Fruit fly (Drosophila melanogaster) whole organism, embryonic: ENCODE data around the gene upd1.
A peak's percentile ranks its signal among the peaks of the same experiment; 100 is the strongest.

Experiments
- Ada2b ChIP-seq: fragments of 200-800 bp; sonication (Bioruptor generic); IDR thresholded peaks from 2 replicates; pipeline ENCODE4 v1.3.6; 2022; ENCODE audit warnings: missing biosample characterization, missing genetic modification characterization
- Atf3 ChIP-seq: fragments of 200-800 bp; sonication (Bioruptor generic); optimal IDR thresholded peaks from 3 replicates; lab custom pipeline; 2016; ENCODE audit warnings: missing biosample characterization, missing genetic modification characterization
- Bteb2 ChIP-seq: fragments of 200-800 bp; sonication (Bioruptor generic); optimal IDR thresholded peaks from 2 replicates; lab custom pipeline; 2016; ENCODE audit warnings: missing biosample characterization, missing genetic modification characterization
- CG10274 ChIP-seq: fragments of 200-800 bp; sonication (Bioruptor generic); optimal IDR thresholded peaks from 3 replicates; lab custom pipeline; 2017; ENCODE audit warnings: missing biosample characterization, mild to moderate bottlenecking, missing genetic modification characterization
- CG10431 ChIP-seq: fragments of 200-800 bp; sonication (Bioruptor generic); optimal IDR thresholded peaks from 3 replicates; lab custom pipeline; 2018; ENCODE audit warnings: missing biosample characterization, mild to moderate bottlenecking, missing genetic modification characterization
- CG11247 ChIP-seq: fragments of 200-800 bp; sonication (Bioruptor generic); IDR thresholded peaks from 2 replicates; pipeline ENCODE4 v1.3.6; 2022; ENCODE audit warnings: missing biosample characterization, missing genetic modification characterization
- CG14860 ChIP-seq: fragments of 200-800 bp; sonication (Bioruptor generic); IDR thresholded peaks from 3 replicates; pipeline ENCODE4 v1.3.6; 2022; ENCODE audit warnings: missing biosample characterization, missing genetic modification characterization; ENCODE audit not compliant: partially characterized antibody
- CG15269 ChIP-seq: fragments of 200-800 bp; sonication (Bioruptor generic); optimal IDR thresholded peaks from 2 replicates; lab custom pipeline; 2018; ENCODE audit warnings: missing biosample characterization, mild to moderate bottlenecking, missing genetic modification characterization, moderate library complexity
- CG15479 ChIP-seq: fragments of 200-800 bp; sonication (Bioruptor generic); optimal IDR thresholded peaks from 3 replicates; lab custom pipeline; 2019; ENCODE audit warnings: missing biosample characterization, mild to moderate bottlenecking, missing genetic modification characterization, moderate library complexity
- CG15514 ChIP-seq: fragments of 200-800 bp; sonication (Bioruptor generic); optimal IDR thresholded peaks from 3 replicates; lab custom pipeline; 2017; ENCODE audit warnings: missing biosample characterization, missing genetic modification characterization, mild to moderate bottlenecking, moderate library complexity, missing genetic modification reagents
- CG15696 ChIP-seq: fragments of 200-800 bp; sonication (Bioruptor generic); optimal IDR thresholded peaks from 2 replicates; lab custom pipeline; 2019; ENCODE audit warnings: missing biosample characterization, mild to moderate bottlenecking, missing genetic modification characterization, moderate library complexity
- CG1602 ChIP-seq: fragments of 200-800 bp; sonication (Bioruptor generic); optimal IDR thresholded peaks from 3 replicates; lab custom pipeline; 2016; ENCODE audit warnings: missing biosample characterization, missing genetic modification characterization
- CG18011 ChIP-seq: fragments of 200-800 bp; sonication (Bioruptor generic); optimal IDR thresholded peaks from 2 replicates; lab custom pipeline; 2017; ENCODE audit warnings: missing biosample characterization, missing genetic modification characterization, mild to moderate bottlenecking, moderate library complexity, missing genotype
- CG1832 ChIP-seq: fragments of 200-800 bp; sonication (Bioruptor generic); optimal IDR thresholded peaks from 2 replicates; lab custom pipeline; 2017; ENCODE audit warnings: missing biosample characterization, mild to moderate bottlenecking, missing genetic modification characterization, inconsistent platforms
- CG2202 ChIP-seq: fragments of 200-800 bp; sonication (Bioruptor generic); optimal IDR thresholded peaks from 2 replicates; lab custom pipeline; 2018; ENCODE audit warnings: missing biosample characterization, mild to moderate bottlenecking, missing genetic modification characterization
- CG32767 ChIP-seq: fragments of 200-800 bp; sonication (Bioruptor generic); IDR thresholded peaks from 2 replicates; pipeline ENCODE4 v1.3.6; 2022; ENCODE audit warnings: missing biosample characterization, missing genetic modification characterization
- CG4360 ChIP-seq: fragments of 200-800 bp; sonication (Bioruptor generic); IDR thresholded peaks from 2 replicates; pipeline ENCODE4 v1.3.6; 2022; ENCODE audit warnings: missing biosample characterization, missing genetic modification characterization
- CG6791 ChIP-seq: fragments of 200-800 bp; sonication (Bioruptor generic); IDR thresholded peaks from 3 replicates; pipeline ENCODE4 v1.3.6; 2022; ENCODE audit warnings: missing biosample characterization, missing genetic modification characterization; ENCODE audit not compliant: partially characterized antibody
- CG8281 ChIP-seq: fragments of 200-800 bp; sonication (Bioruptor generic); optimal IDR thresholded peaks from 2 replicates; lab custom pipeline; 2018; ENCODE audit warnings: missing biosample characterization, mild to moderate bottlenecking, missing genetic modification characterization, moderate library complexity
- CG9817 ChIP-seq: fragments of 200-800 bp; sonication (Bioruptor generic); optimal IDR thresholded peaks from 2 replicates; lab custom pipeline; 2018; ENCODE audit warnings: missing biosample characterization, mild to moderate bottlenecking, missing genetic modification characterization, moderate library complexity
- Dip3 ChIP-seq: fragments of 200-800 bp; sonication (Bioruptor generic); optimal IDR thresholded peaks from 3 replicates; lab custom pipeline; 2016; ENCODE audit warnings: missing biosample characterization, missing genetic modification characterization
- E2f2 ChIP-seq: fragments of 200-800 bp; sonication (Bioruptor generic); IDR thresholded peaks from 2 replicates; pipeline ENCODE4 v1.3.6; 2022; ENCODE audit warnings: missing biosample characterization, missing genetic modification characterization
- Ets65A ChIP-seq: fragments of 200-800 bp; sonication (Bioruptor generic); peaks from one replicate; lab custom pipeline; 2016; ENCODE audit warnings: missing biosample characterization, missing genetic modification characterization
- Ets97D ChIP-seq: fragments of 200-800 bp; sonication (Bioruptor generic); optimal IDR thresholded peaks from 3 replicates; lab custom pipeline; 2016; ENCODE audit warnings: missing biosample characterization, missing genetic modification characterization
- HHEX ChIP-seq: fragments of 200-800 bp; sonication (Bioruptor generic); optimal IDR thresholded peaks from 3 replicates; lab custom pipeline; 2017; ENCODE audit warnings: missing biosample characterization, mild to moderate bottlenecking, missing genetic modification characterization, missing genetic modification reagents
- Kr ChIP-seq: fragments of 200-800 bp; sonication (Bioruptor generic); optimal IDR thresholded peaks from 2 replicates; lab custom pipeline; 2017; ENCODE audit warnings: missing biosample characterization, mild to moderate bottlenecking, missing genetic modification characterization
- Mad ChIP-seq: fragments of 200-800 bp; sonication (Bioruptor generic); optimal IDR thresholded peaks from 2 replicates; lab custom pipeline; 2016; ENCODE audit warnings: missing biosample characterization, missing genetic modification characterization
- Nf-YC ChIP-seq: fragments of 200-800 bp; optimal IDR thresholded peaks from 3 replicates; lab custom pipeline; 2019; ENCODE audit warnings: missing biosample characterization, mild to moderate bottlenecking, missing genetic modification characterization, moderate library complexity
- btn ChIP-seq: fragments of 200-800 bp; sonication (Bioruptor generic); optimal IDR thresholded peaks from 2 replicates; lab custom pipeline; 2016; ENCODE audit warnings: missing biosample characterization, missing genetic modification characterization
- cg ChIP-seq: fragments of 200-800 bp; sonication (Bioruptor generic); optimal IDR thresholded peaks from 3 replicates; lab custom pipeline; 2019; ENCODE audit warnings: missing biosample characterization, mild to moderate bottlenecking, missing genetic modification characterization, moderate library complexity
- crol ChIP-seq: fragments of 200-800 bp; sonication (Bioruptor generic); IDR thresholded peaks from 2 replicates; pipeline ENCODE4 v1.3.6; 2022; ENCODE audit warnings: missing biosample characterization, missing genetic modification characterization
- dati ChIP-seq: fragments of 200-800 bp; sonication (Bioruptor generic); IDR thresholded peaks from 2 replicates; pipeline ENCODE4 v1.3.6; 2022; ENCODE audit warnings: missing biosample characterization, missing genetic modification characterization
- dm ChIP-seq: fragments of 200-800 bp; sonication (Bioruptor generic); optimal IDR thresholded peaks from 3 replicates; lab custom pipeline; 2016; ENCODE audit warnings: missing biosample characterization, missing genetic modification characterization
- esg ChIP-seq: fragments of 200-800 bp; sonication (Bioruptor generic); conservative IDR thresholded peaks from 2 replicates; pipeline ENCODE4 v1.3.6; 2022; ENCODE audit warnings: missing biosample characterization, missing genetic modification characterization
- fru ChIP-seq: fragments of >200 bp; optimal IDR thresholded peaks from 2 replicates; lab custom pipeline; 2017
- grn ChIP-seq: fragments of 200-800 bp; sonication (Bioruptor generic); optimal IDR thresholded peaks from 3 replicates; lab custom pipeline; 2017; ENCODE audit warnings: missing biosample characterization, missing genetic modification characterization
- gsb-n ChIP-seq: fragments of 200-800 bp; sonication (Bioruptor generic); optimal IDR thresholded peaks from 3 replicates; lab custom pipeline; 2018; ENCODE audit warnings: missing biosample characterization, mild to moderate bottlenecking, missing genetic modification characterization
- h ChIP-seq: fragments of >200 bp; optimal IDR thresholded peaks from 2 replicates; lab custom pipeline; 2017
- hth ChIP-seq: fragments of >200 bp; optimal IDR thresholded peaks from 2 replicates; lab custom pipeline; 2017; ENCODE audit warnings: inconsistent platforms
- lov ChIP-seq, 2 experiments: fragments of 200-800 bp in 1 of 2; fragments of >200 bp in 1 of 2; sonication (Bioruptor generic) in 1 of 2; IDR thresholded peaks in 1 of 2; optimal IDR thresholded peaks in 1 of 2; 2 replicates in 1 of 2; 3 replicates in 1 of 2; pipeline versions ENCODE4 v1.3.6 to Lab custom; 2017 to 2022; ENCODE audit warnings: missing biosample characterization in 1 of 2, missing genetic modification characterization in 1 of 2
- nau ChIP-seq: fragments of 200-800 bp; sonication (Bioruptor generic); optimal IDR thresholded peaks from 3 replicates; lab custom pipeline; 2017; ENCODE audit warnings: missing biosample characterization, mild to moderate bottlenecking, missing genetic modification characterization, missing genetic modification reagents
- onecut ChIP-seq: fragments of 200-800 bp; sonication (Bioruptor generic); IDR thresholded peaks from 2 replicates; pipeline ENCODE4 v1.3.6; 2022; ENCODE audit warnings: missing biosample characterization, missing genetic modification characterization
- org-1 ChIP-seq: fragments of 200-800 bp; sonication (Bioruptor generic); optimal IDR thresholded peaks from 2 replicates; lab custom pipeline; 2017; ENCODE audit warnings: missing biosample characterization, missing genetic modification characterization
- sens ChIP-seq: fragments of 200-800 bp; sonication (Bioruptor generic); peaks from one replicate; lab custom pipeline; 2016; ENCODE audit warnings: missing biosample characterization, missing genetic modification characterization
- sima ChIP-seq: fragments of 200-800 bp; sonication (Bioruptor generic); optimal IDR thresholded peaks from 2 replicates; lab custom pipeline; 2016; ENCODE audit warnings: missing biosample characterization, missing genetic modification characterization
- sna ChIP-seq: fragments of 200-800 bp; sonication (Bioruptor generic); IDR thresholded peaks from 2 replicates; pipeline ENCODE4 v1.3.6; 2022; ENCODE audit warnings: missing biosample characterization, missing genetic modification characterization; ENCODE audit not compliant: partially characterized antibody
- so ChIP-seq: fragments of 200-800 bp; sonication (Bioruptor generic); IDR thresholded peaks from 3 replicates; pipeline ENCODE4 v1.3.6; 2022; ENCODE audit warnings: missing biosample characterization, missing genetic modification characterization
- tll ChIP-seq, 2 experiments: fragments of 200-800 bp in 1 of 2; fragments of >200 bp in 1 of 2; sonication (Bioruptor generic) in 1 of 2; optimal IDR thresholded peaks; 2 replicates each; lab custom pipeline; 2017 to 2019; ENCODE audit warnings: missing biosample characterization in 2 of 2, missing genetic modification characterization in 2 of 2, mild to moderate bottlenecking in 1 of 2, moderate library complexity in 1 of 2
- tna ChIP-seq: fragments of 200-800 bp; sonication (Bioruptor generic); IDR thresholded peaks from 2 replicates; pipeline ENCODE4 v1.3.6; 2022; ENCODE audit warnings: missing biosample characterization, missing genetic modification characterization; ENCODE audit not compliant: partially characterized antibody
- wdn ChIP-seq: fragments of 200-800 bp; sonication (Bioruptor generic); IDR thresholded peaks from 2 replicates; pipeline ENCODE4 v1.3.6; 2022; ENCODE audit warnings: missing biosample characterization, missing genetic modification characterization
- wek ChIP-seq: fragments of 200-800 bp; sonication (Bioruptor generic); optimal IDR thresholded peaks from 3 replicates; lab custom pipeline; 2018; ENCODE audit warnings: missing biosample characterization, mild to moderate bottlenecking, missing genetic modification characterization, moderate library complexity
- zen ChIP-seq: fragments of 200-800 bp; sonication (Bioruptor generic); optimal IDR thresholded peaks from 3 replicates; lab custom pipeline; 2018; ENCODE audit warnings: missing biosample characterization, mild to moderate bottlenecking, missing genetic modification characterization, moderate library complexity

The upd1 gene

DNA sequence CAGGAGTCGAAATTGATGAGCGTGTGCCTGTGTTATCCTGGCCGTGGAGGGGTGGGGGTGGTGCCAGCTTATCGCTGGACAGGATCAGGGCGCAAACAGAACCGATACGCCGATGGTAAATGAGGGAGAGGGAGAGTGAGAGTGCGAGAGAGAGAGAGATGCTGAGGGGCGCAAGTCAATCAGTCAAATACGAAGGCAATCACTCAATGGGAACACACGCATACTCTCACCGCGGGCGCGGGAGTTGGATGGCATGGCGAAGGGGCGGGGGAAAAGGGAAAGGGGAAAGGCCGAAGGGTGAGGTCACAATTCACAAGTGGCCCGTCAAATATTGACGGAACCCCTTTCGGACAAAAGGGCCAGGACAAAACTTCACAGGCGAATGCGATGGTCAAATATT, 20.4 kb downstream of the upd1 start:
- TF ChIP-seq org-1 (GFP tag; lab: Kevin White, UChicago), result no peak
- TF ChIP-seq fru (lab: Kevin White, UChicago), result no peak
- no peak for TF ChIP-seq esg (GFP tag; lab: Robert Waterston, UW)
- peak; percentile 1 for TF ChIP-seq sens (GFP tag; lab: Kevin White, UChicago)
- TF ChIP-seq CG1602 (GFP tag; lab: Kevin White, UChicago), result no peak
- TF ChIP-seq zen (tag; lab: Kevin White, UChicago), result no peak
- no peak for TF ChIP-seq btn (GFP tag; lab: Kevin White, UChicago)
- TF ChIP-seq hth, result no peak
- no peak for TF ChIP-seq sna (GFP tag; lab: Robert Waterston, UW)
- TF ChIP-seq CG32767 (GFP tag; lab: Robert Waterston, UW), result no peak
- no peak for TF ChIP-seq Dip3 (GFP tag; lab: Kevin White, UChicago)
- no peak for TF ChIP-seq HHEX (GFP tag; lab: Kevin White, UChicago)
- TF ChIP-seq grn, result peak; percentile 16
- TF ChIP-seq crol (GFP tag; lab: Robert Waterston, UW), result peak; percentile 78
- peak; percentile 51 for TF ChIP-seq Kr (GFP tag; lab: Kevin White, UChicago)
- no peak for TF ChIP-seq CG10431 (GFP tag; lab: Kevin White, UChicago)
- no peak for TF ChIP-seq CG4360
- no peak for TF ChIP-seq Ets97D (GFP tag; lab: Kevin White, UChicago)
- peak; percentile 67 for TF ChIP-seq CG15479 (GFP tag; lab: Kevin White, UChicago)
- no peak for TF ChIP-seq sima (GFP tag; lab: Kevin White, UChicago)
- no peak for TF ChIP-seq CG8281 (tag; lab: Kevin White, UChicago)
- TF ChIP-seq dm, result no peak
- no peak for TF ChIP-seq CG9817 (tag; lab: Kevin White, UChicago)
- no peak for TF ChIP-seq CG2202
- TF ChIP-seq cg, result no peak
- TF ChIP-seq Nf-YC (tag; lab: Kevin White, UChicago), result no peak
- no peak for TF ChIP-seq CG6791 (GFP tag; lab: Robert Waterston, UW)
- no peak for TF ChIP-seq CG11247 (GFP tag; lab: Robert Waterston, UW)
- no peak for TF ChIP-seq nau (GFP tag; lab: Kevin White, UChicago)
- TF ChIP-seq E2f2 (GFP tag; lab: Robert Waterston, UW), result no peak
- no peak for TF ChIP-seq wdn
- TF ChIP-seq Mad (GFP tag; lab: Kevin White, UChicago), result no peak
- no peak for TF ChIP-seq onecut (GFP tag; lab: Robert Waterston, UW)
- no peak for TF ChIP-seq Bteb2 (GFP tag; lab: Kevin White, UChicago)
- no peak for TF ChIP-seq Ada2b (GFP tag; lab: Robert Waterston, UW)
- TF ChIP-seq h (lab: Kevin White, UChicago), result no peak
- TF ChIP-seq CG14860 (GFP tag; lab: Robert Waterston, UW), result no peak
- TF ChIP-seq dati (GFP tag; lab: Robert Waterston, UW), result no peak
- TF ChIP-seq CG15696 (tag; lab: Kevin White, UChicago), result peak; percentile 2
- TF ChIP-seq CG15269 (tag; lab: Kevin White, UChicago), result no peak
- TF ChIP-seq CG18011 (GFP tag; lab: Kevin White, UChicago), result no peak
- TF ChIP-seq so (GFP tag; lab: Robert Waterston, UW), result no peak
- TF ChIP-seq gsb-n (tag; lab: Kevin White, UChicago), result no peak
- TF ChIP-seq CG10274, result no peak
- peak; percentile 6 for TF ChIP-seq CG1832 (GFP tag; lab: Kevin White, UChicago)
- TF ChIP-seq CG15514 (GFP tag; lab: Kevin White, UChicago), result no peak
- TF ChIP-seq tna (GFP tag; lab: Robert Waterston, UW), result no peak
- no peak for TF ChIP-seq lov (optimal IDR thresholded peaks at IDR 0.05; lab: Kevin White, UChicago)
- no peak for TF ChIP-seq lov (GFP tag; IDR thresholded peaks at IDR 0.05; lab: Robert Waterston, UW)
- no peak for TF ChIP-seq wek (GFP tag; lab: Kevin White, UChicago)
- no peak for TF ChIP-seq Atf3 (GFP tag; lab: Kevin White, UChicago)
- TF ChIP-seq tll (GFP tag; optimal IDR thresholded peaks at IDR 0.05; lab: Kevin White, UChicago), result peak in 1 of 2 experiments; percentile 90
- peak; percentile 23 for TF ChIP-seq Ets65A
